Worm (Caenorhabditis elegans): ENCODE data around the gene srj-53.

DNA sequence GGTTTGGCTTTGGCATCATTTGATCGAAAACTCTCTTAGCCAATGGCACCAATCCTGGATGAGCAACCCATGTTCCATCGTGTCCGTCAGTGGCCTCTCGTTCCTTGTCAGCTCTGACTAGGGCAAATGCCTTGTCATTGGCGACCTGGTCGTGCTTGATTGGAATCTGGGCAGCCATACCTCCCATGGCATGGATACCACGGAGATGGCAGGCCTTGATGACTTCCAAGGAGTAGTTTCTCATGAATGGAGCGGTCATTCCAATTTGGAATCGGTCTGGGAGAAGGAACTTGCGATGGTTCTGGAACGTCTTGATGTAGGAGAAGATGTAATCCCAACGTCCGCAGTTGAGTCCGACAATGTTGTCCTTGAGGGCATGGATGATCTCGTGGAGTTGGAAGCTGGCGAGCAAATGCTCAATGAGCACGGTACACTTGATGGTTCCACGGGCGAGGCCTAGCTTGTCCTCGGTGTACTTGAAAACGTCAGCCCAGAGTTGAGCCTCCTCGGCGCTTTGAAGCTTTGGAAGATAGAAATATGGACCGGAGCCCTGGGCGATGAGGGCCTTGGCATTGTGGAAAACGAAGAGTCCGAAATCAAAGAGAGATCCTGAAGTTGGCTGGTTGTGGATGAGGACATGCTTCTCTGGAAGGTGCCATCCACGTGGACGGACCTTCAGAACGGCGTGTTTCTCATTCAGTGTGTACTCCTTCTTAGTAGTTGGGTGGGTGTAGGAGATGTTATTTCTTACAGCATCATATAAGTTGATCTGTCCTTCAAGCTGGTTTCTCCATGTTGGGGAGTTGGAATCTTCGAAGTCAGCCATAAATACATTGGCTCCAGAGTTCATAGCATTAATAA is 30.7 kb upstream of the srj-53 start:
- no peak for TF ChIP-seq R02D3.7 (tag; optimal IDR thresholded peaks at IDR 0.05)
- TF ChIP-seq fos-1 (tag; optimal IDR thresholded peaks at IDR 0.05): no peak
- no peak for TF ChIP-seq egl-43 (GFP tag; IDR thresholded peaks at IDR 0.05)
- no peak for TF ChIP-seq hmg-1.1 (GFP tag; IDR thresholded peaks at IDR 0.05)
- no peak for TF ChIP-seq lin-39 (tag; optimal IDR thresholded peaks at IDR 0.05)
- no peak for TF ChIP-seq unc-130 (GFP tag; optimal IDR thresholded peaks at IDR 0.05)
- TF ChIP-seq nhr-77 (tag; optimal IDR thresholded peaks at IDR 0.05): no peak
- TF ChIP-seq snpc-1.2 (GFP tag; IDR thresholded peaks at IDR 0.05): no peak
- TF ChIP-seq ZK337.2 (GFP tag; IDR thresholded peaks at IDR 0.05): no peak
- no peak for TF ChIP-seq ZK546.5 (tag; optimal IDR thresholded peaks at IDR 0.05)
- no peak for TF ChIP-seq F37D6.2 (tag; optimal IDR thresholded peaks at IDR 0.05)
- no peak for TF ChIP-seq lin-13 (GFP tag; optimal IDR thresholded peaks at IDR 0.05)
- no peak for TF ChIP-seq aly-2 (tag; optimal IDR thresholded peaks at IDR 0.05)

Measured in whole organism, L4 larva.